Fruit fly (Drosophila melanogaster): ENCODE results near the gene CG13667.

- TF ChIP-seq CG8478 (optimal IDR thresholded peaks at IDR 0.05) (no peak), CTCF (optimal IDR thresholded peaks at IDR 0.05) (no peak)
Measured at dm6 chr3L:8379161-8379560, 26.1 kb upstream of the CG13667 start.
